Worm (Caenorhabditis elegans) whole organism, late embryonic: Measurements from ENCODE around the gene ZK512.1.

Experiments used
- C08G9.2 ChIP-seq: sonication (generic microtip); optimal IDR thresholded peaks from 2 replicates; lab custom pipeline; 2016; ENCODE audit warnings: mild to moderate bottlenecking, missing genetic modification characterization, moderate library complexity, missing compliant biosample characterization
- C38D4.7 ChIP-seq: fragments of 200-800 bp; sonication (Bioruptor generic); optimal IDR thresholded peaks from 2 replicates; lab custom pipeline; 2018; ENCODE audit warnings: mild to moderate bottlenecking, missing genetic modification characterization, moderate library complexity, missing compliant biosample characterization
- T23F11.4 ChIP-seq: fragments of 200-800 bp; sonication (Bioruptor generic); optimal IDR thresholded peaks from 2 replicates; lab custom pipeline; 2018; ENCODE audit warnings: mild to moderate bottlenecking, missing genetic modification characterization, missing compliant biosample characterization
- ceh-22 ChIP-seq: sonication (generic microtip); optimal IDR thresholded peaks from 2 replicates; lab custom pipeline; 2017; ENCODE audit warnings: missing biosample characterization, missing genetic modification characterization
- ets-4 ChIP-seq: sonication (generic microtip); optimal IDR thresholded peaks from 2 replicates; lab custom pipeline; 2016; ENCODE audit warnings: missing genetic modification characterization, missing compliant biosample characterization
- fkh-10 ChIP-seq: fragments of 150-350 bp; optimal IDR thresholded peaks from 2 replicates; lab custom pipeline; 2014; ENCODE audit warnings: missing biosample characterization, missing genetic modification reagents, missing genetic modification characterization
- hlh-8 ChIP-seq: sonication (generic microtip); optimal IDR thresholded peaks from 2 replicates; lab custom pipeline; 2016; ENCODE audit warnings: missing genotype, missing genetic modification characterization, missing compliant biosample characterization
- lin-11 ChIP-seq: fragments of 200-800 bp; sonication (Bioruptor generic); optimal IDR thresholded peaks from 2 replicates; lab custom pipeline; 2018; ENCODE audit warnings: mild to moderate bottlenecking, missing genetic modification characterization, missing compliant biosample characterization
- nfya-1 ChIP-seq: sonication (generic microtip); optimal IDR thresholded peaks from 2 replicates; lab custom pipeline; 2017; ENCODE audit warnings: missing genetic modification characterization, mild to moderate bottlenecking, missing compliant biosample characterization, antibody characterized with exemption, moderate library complexity
- nhr-11 ChIP-seq: fragments of 150-350 bp; optimal IDR thresholded peaks from 2 replicates; lab custom pipeline; 2014; ENCODE audit warnings: missing biosample characterization, missing genetic modification characterization
- pat-9 ChIP-seq: fragments of 200-800 bp; sonication (Bioruptor generic); optimal IDR thresholded peaks from 2 replicates; lab custom pipeline; 2018; ENCODE audit warnings: mild to moderate bottlenecking, missing genetic modification characterization, moderate library complexity, missing compliant biosample characterization
- pax-1 ChIP-seq: fragments of 150-350 bp; optimal IDR thresholded peaks from 2 replicates; lab custom pipeline; 2014; ENCODE audit warnings: missing biosample characterization, missing genetic modification characterization
- pha-4 ChIP-seq: fragments of 150-350 bp; optimal IDR thresholded peaks from 2 replicates; lab custom pipeline; 2018; ENCODE audit warnings: missing biosample characterization, missing genetic modification reagents, missing genetic modification characterization
- ttx-3 ChIP-seq: sonication (generic microtip); optimal IDR thresholded peaks from 2 replicates; lab custom pipeline; 2016; ENCODE audit warnings: missing genetic modification reagents, missing genetic modification characterization, missing compliant biosample characterization

ce11 chrIII:9149132-9149531, 34.4 kb downstream of the ZK512.1 start:
- no peak for TF ChIP-seq ets-4 (tag; lab: Kevin White, UChicago)
- no peak for TF ChIP-seq ttx-3 (tag; lab: Kevin White, UChicago)
- TF ChIP-seq T23F11.4 (GFP tag; lab: Kevin White, UChicago): no peak
- no peak for TF ChIP-seq fkh-10 (GFP tag; lab: Kevin White, UChicago)
- TF ChIP-seq nfya-1 (tag; lab: Kevin White, UChicago): no peak
- TF ChIP-seq lin-11 (tag; lab: Kevin White, UChicago): no peak
- TF ChIP-seq C38D4.7 (GFP tag; lab: Kevin White, UChicago): no peak
- TF ChIP-seq ceh-22 (tag; lab: Kevin White, UChicago): no peak
- no peak for TF ChIP-seq nhr-11 (tag; lab: Kevin White, UChicago)
- no peak for TF ChIP-seq C08G9.2 (tag; lab: Kevin White, UChicago)
- no peak for TF ChIP-seq pat-9 (tag; lab: Kevin White, UChicago)
- TF ChIP-seq pax-1 (tag; lab: Kevin White, UChicago): no peak
- no peak for TF ChIP-seq hlh-8 (tag; lab: Kevin White, UChicago)
- no peak for TF ChIP-seq pha-4 (tag; lab: Kevin White, UChicago)
